Fruit fly (Drosophila melanogaster): ENCODE data around the gene Zw10.

dm6 chrX:2637914-2638313 lies 33.9 kb downstream of the Zw10 start:
- no peak for TF ChIP-seq Blimp-1 (GFP tag; optimal IDR thresholded peaks at IDR 0.05)
- no peak for TF ChIP-seq Hr39 (GFP tag; optimal IDR thresholded peaks at IDR 0.05)
- no peak for TF ChIP-seq achi (GFP tag; optimal IDR thresholded peaks at IDR 0.05)

Measured in whole organism, prepupa.